Worm (Caenorhabditis elegans): ENCODE data around the gene nlp-2.

nlp-2 gene

ce11 chrX:2328873-2329272, 15.7 kb downstream of the nlp-2 start:
- no peak for TF ChIP-seq B0336.3 (GFP tag; IDR thresholded peaks at IDR 0.05)
- no peak for TF ChIP-seq xnd-1 (tag; optimal IDR thresholded peaks at IDR 0.05)
- TF ChIP-seq lin-40 (tag; optimal IDR thresholded peaks at IDR 0.05): no peak
- no peak for TF ChIP-seq madf-8 (GFP tag; conservative IDR thresholded peaks at IDR 0.05)
- peak; percentile 47; the same call in 1 of the 2 replicates for TF ChIP-seq ekl-4 (GFP tag; IDR thresholded peaks at IDR 0.05)
- TF ChIP-seq ama-1 (optimal IDR thresholded peaks at IDR 0.05): peak; percentile 77
- no peak for TF ChIP-seq ama-1 (GFP tag; optimal IDR thresholded peaks at IDR 0.05)
- peak; percentile 95 for TF ChIP-seq snpc-1.1 (tag; optimal IDR thresholded peaks at IDR 0.05; ENCODE audit: insufficient read depth)
- peak; percentile 68 for TF ChIP-seq rcor-1 (GFP tag; IDR thresholded peaks at IDR 0.05)
- no peak for TF ChIP-seq ztf-28 (GFP tag; IDR thresholded peaks at IDR 0.05)
- TF ChIP-seq D2030.7 (GFP tag; IDR thresholded peaks at IDR 0.05): peak; percentile 75
- TF ChIP-seq rpc-1 (optimal IDR thresholded peaks at IDR 0.05): no peak
- peak; percentile 12 for TF ChIP-seq rpc-1 (tag; optimal IDR thresholded peaks at IDR 0.05)
- TF ChIP-seq hlh-26 (GFP tag; conservative IDR thresholded peaks at IDR 0.05): no peak
- TF ChIP-seq tbp1 (GFP tag; optimal IDR thresholded peaks at IDR 0.05): peak; percentile 64
- no peak for TF ChIP-seq lag-1 (GFP tag; IDR thresholded peaks at IDR 0.05)
- no peak for TF ChIP-seq hlh-12 (tag; optimal IDR thresholded peaks at IDR 0.05)
- TF ChIP-seq mcd-1 (GFP tag; IDR thresholded peaks at IDR 0.05): no peak
- TF ChIP-seq tlf-1 (GFP tag; optimal IDR thresholded peaks at IDR 0.05): no peak
- TF ChIP-seq K12H6.12 (tag; optimal IDR thresholded peaks at IDR 0.05): no peak
- peak; percentile 88 for TF ChIP-seq attf-6 (GFP tag; IDR thresholded peaks at IDR 0.05)
- TF ChIP-seq pbrm-1 (GFP tag; IDR thresholded peaks at IDR 0.05): peak; percentile 64
- TF ChIP-seq hsf-1 (GFP tag; IDR thresholded peaks at IDR 0.05): peak; percentile 61; the same call in 1 of the 2 replicates
- TF ChIP-seq die-1 (tag; optimal IDR thresholded peaks at IDR 0.05): peak; percentile 28
- peak; percentile 98 for TF ChIP-seq snpc-4 (GFP tag; optimal IDR thresholded peaks at IDR 0.05)
- TF ChIP-seq snpc-4 (tag; optimal IDR thresholded peaks at IDR 0.05): peak; percentile 94 to 99 (median 98)
- TF ChIP-seq ztf-18 (tag; optimal IDR thresholded peaks at IDR 0.05): peak; percentile 22
- no peak for TF ChIP-seq let-607 (tag; optimal IDR thresholded peaks at IDR 0.05)
- TF ChIP-seq Y53G8AR.9 (GFP tag; conservative IDR thresholded peaks at IDR 0.05): 0 out of 2 replicates have a peak, but pooled peaks have one; percentile 44
- TF ChIP-seq hmg-1.2 (GFP tag; IDR thresholded peaks at IDR 0.05): peak; percentile 91
- no peak for TF ChIP-seq cebp-2 (GFP tag; IDR thresholded peaks at IDR 0.05)
- no peak for TF ChIP-seq Y79H2A.3 (GFP tag; conservative IDR thresholded peaks at IDR 0.05)
- no peak for TF ChIP-seq F39B2.1 (GFP tag; IDR thresholded peaks at IDR 0.05)
- no peak for TF ChIP-seq dpl-1 (GFP tag; optimal IDR thresholded peaks at IDR 0.05)
- TF ChIP-seq snpc-3.4 (tag; optimal IDR thresholded peaks at IDR 0.05): peak; percentile 97
- no peak for TF ChIP-seq zim-3 (tag; optimal IDR thresholded peaks at IDR 0.05)
- no peak for TF ChIP-seq repo-1 (tag; optimal IDR thresholded peaks at IDR 0.05)
- no peak for TF ChIP-seq B0019.2 (GFP tag; conservative IDR thresholded peaks at IDR 0.05)
- no peak for TF ChIP-seq nhr-80 (tag; optimal IDR thresholded peaks at IDR 0.05)
- peak; percentile 95 for TF ChIP-seq snpc-1.3 (tag; optimal IDR thresholded peaks at IDR 0.05; ENCODE audit: insufficient read depth)
- peak; percentile 39 for TF ChIP-seq hrde-1 (tag; optimal IDR thresholded peaks at IDR 0.05; ENCODE audit: borderline replicate concordance)
- TF ChIP-seq ceh-91 (GFP tag; IDR thresholded peaks at IDR 0.05): no peak
- peak; percentile 9; the same call in 1 of the 2 replicates for TF ChIP-seq Y56A3A.18 (GFP tag; IDR thresholded peaks at IDR 0.05)
- TF ChIP-seq him-1 (tag; optimal IDR thresholded peaks at IDR 0.05): peak; percentile 95
- TF ChIP-seq egl-18 (GFP tag; IDR thresholded peaks at IDR 0.05): no peak

Data from whole organism, young adult.